Fruit fly (Drosophila melanogaster) whole organism, embryonic: ENCODE results near the gene CG14515.

Experiments used
- Atf6 ChIP-seq: fragments of 200-800 bp; sonication (Bioruptor generic); IDR thresholded peaks from 2 replicates; pipeline ENCODE4 v1.3.6; 2022; ENCODE audit warnings: missing biosample characterization, missing genetic modification characterization
- Blimp-1 ChIP-seq: fragments of 200-800 bp; sonication (Bioruptor generic); optimal IDR thresholded peaks from 3 replicates; lab custom pipeline; 2018; ENCODE audit warnings: missing biosample characterization, missing genetic modification characterization, mild to moderate bottlenecking, moderate library complexity, missing genetic modification reagents
- CG10959 ChIP-seq: fragments of 200-800 bp; sonication (Bioruptor generic); IDR thresholded peaks from 2 replicates; pipeline ENCODE4 v1.3.6; 2022; ENCODE audit warnings: missing biosample characterization, missing genetic modification characterization
- CG11247 ChIP-seq: fragments of 200-800 bp; sonication (Bioruptor generic); IDR thresholded peaks from 2 replicates; pipeline ENCODE4 v1.3.6; 2022; ENCODE audit warnings: missing biosample characterization, missing genetic modification characterization
- CG11560 ChIP-seq: fragments of 200-800 bp; sonication (Bioruptor generic); IDR thresholded peaks from 3 replicates; pipeline ENCODE4 v1.3.6; 2022; ENCODE audit warnings: missing biosample characterization, missing genetic modification characterization
- CG12236 ChIP-seq: fragments of 200-800 bp; sonication (Bioruptor generic); optimal IDR thresholded peaks from 2 replicates; lab custom pipeline; 2016; ENCODE audit warnings: missing biosample characterization, missing genetic modification characterization
- CG1233 ChIP-seq: fragments of 200-800 bp; sonication (Bioruptor generic); optimal IDR thresholded peaks from 4 replicates; lab custom pipeline; 2018; ENCODE audit warnings: missing biosample characterization, mild to moderate bottlenecking, missing genetic modification characterization
- CG12659 ChIP-seq: fragments of 200-800 bp; sonication (Bioruptor generic); optimal IDR thresholded peaks from 3 replicates; lab custom pipeline; 2017; ENCODE audit warnings: mild to moderate bottlenecking, missing biosample characterization, missing genetic modification reagents, missing genetic modification characterization
- CG14710 ChIP-seq: fragments of 200-800 bp; sonication (Bioruptor generic); optimal IDR thresholded peaks from 3 replicates; lab custom pipeline; 2019; ENCODE audit warnings: missing biosample characterization, mild to moderate bottlenecking, missing genetic modification characterization, moderate library complexity
- CG15514 ChIP-seq: fragments of 200-800 bp; sonication (Bioruptor generic); optimal IDR thresholded peaks from 3 replicates; lab custom pipeline; 2017; ENCODE audit warnings: missing biosample characterization, missing genetic modification characterization, mild to moderate bottlenecking, moderate library complexity, missing genetic modification reagents
- CG16813 ChIP-seq: fragments of 200-800 bp; sonication (Bioruptor generic); IDR thresholded peaks from 3 replicates; pipeline ENCODE4 v1.3.6; 2022; ENCODE audit warnings: missing biosample characterization, missing genetic modification characterization; ENCODE audit not compliant: partially characterized antibody
- CG17186 ChIP-seq: fragments of 200-800 bp; sonication (Bioruptor generic); optimal IDR thresholded peaks from 3 replicates; lab custom pipeline; 2017; ENCODE audit warnings: missing biosample characterization, missing genetic modification reagents, missing genetic modification characterization
- CG17802 ChIP-seq: fragments of 200-800 bp; sonication (Bioruptor generic); optimal IDR thresholded peaks from 2 replicates; lab custom pipeline; 2018; ENCODE audit warnings: missing biosample characterization, mild to moderate bottlenecking, missing genetic modification characterization, moderate library complexity
- CG2116 ChIP-seq: fragments of 200-800 bp; sonication (Bioruptor generic); optimal IDR thresholded peaks from 3 replicates; lab custom pipeline; 2018; ENCODE audit warnings: missing biosample characterization, mild to moderate bottlenecking, missing genetic modification characterization
- CG33213 ChIP-seq: fragments of 200-800 bp; sonication (Bioruptor generic); optimal IDR thresholded peaks from 3 replicates; lab custom pipeline; 2016; ENCODE audit warnings: missing biosample characterization, missing genetic modification characterization
- CG6791 ChIP-seq: fragments of 200-800 bp; sonication (Bioruptor generic); IDR thresholded peaks from 3 replicates; pipeline ENCODE4 v1.3.6; 2022; ENCODE audit warnings: missing biosample characterization, missing genetic modification characterization; ENCODE audit not compliant: partially characterized antibody
- CG7556 ChIP-seq: fragments of 200-800 bp; sonication (Bioruptor generic); optimal IDR thresholded peaks from 2 replicates; lab custom pipeline; 2017; ENCODE audit warnings: missing biosample characterization, mild to moderate bottlenecking, missing genetic modification characterization
- CG7928 ChIP-seq: fragments of 200-800 bp; sonication (Bioruptor generic); optimal IDR thresholded peaks from 2 replicates; lab custom pipeline; 2017; ENCODE audit warnings: missing biosample characterization, mild to moderate bottlenecking, missing genetic modification characterization
- CG8388 ChIP-seq: fragments of 200-800 bp; sonication (Bioruptor generic); optimal IDR thresholded peaks from 2 replicates; lab custom pipeline; 2019; ENCODE audit warnings: missing biosample characterization, mild to moderate bottlenecking, missing genetic modification characterization, moderate library complexity
- CG8924 ChIP-seq: fragments of 200-800 bp; optimal IDR thresholded peaks from 3 replicates; lab custom pipeline; 2019; ENCODE audit warnings: missing biosample characterization, mild to moderate bottlenecking, missing genetic modification characterization, moderate library complexity
- CG9876 ChIP-seq: fragments of 200-800 bp; sonication (Bioruptor generic); optimal IDR thresholded peaks from 2 replicates; lab custom pipeline; 2016; ENCODE audit warnings: missing biosample characterization, missing genetic modification characterization
- E2f2 ChIP-seq: fragments of 200-800 bp; sonication (Bioruptor generic); IDR thresholded peaks from 2 replicates; pipeline ENCODE4 v1.3.6; 2022; ENCODE audit warnings: missing biosample characterization, missing genetic modification characterization
- Fer2 ChIP-seq: fragments of 200-800 bp; sonication (Bioruptor generic); optimal IDR thresholded peaks from 2 replicates; lab custom pipeline; 2018; ENCODE audit warnings: missing biosample characterization, mild to moderate bottlenecking, missing genetic modification characterization, moderate library complexity
- HHEX ChIP-seq: fragments of 200-800 bp; sonication (Bioruptor generic); optimal IDR thresholded peaks from 3 replicates; lab custom pipeline; 2017; ENCODE audit warnings: missing biosample characterization, mild to moderate bottlenecking, missing genetic modification characterization, missing genetic modification reagents
- MBD-R2 ChIP-seq: fragments of 200-800 bp; sonication (Bioruptor generic); IDR thresholded peaks from 2 replicates; pipeline ENCODE4 v1.3.6; 2022; ENCODE audit warnings: missing biosample characterization, missing genetic modification characterization
- Med ChIP-seq: fragments of 200-800 bp; sonication (Bioruptor generic); peaks from one replicate; lab custom pipeline; 2016; ENCODE audit warnings: missing biosample characterization, missing genetic modification characterization, mild to moderate bottlenecking, inconsistent platforms, moderate library complexity
- Oaz ChIP-seq: fragments of 200-800 bp; sonication (Bioruptor generic); IDR thresholded peaks from 2 replicates; pipeline ENCODE4 v1.3.6; 2022; ENCODE audit warnings: missing biosample characterization, missing genetic modification characterization
- Scr ChIP-seq: fragments of 200-800 bp; sonication (Bioruptor generic); IDR thresholded peaks from 2 replicates; pipeline ENCODE4 v1.3.6; 2022; ENCODE audit warnings: missing biosample characterization, missing genetic modification characterization; ENCODE audit not compliant: partially characterized antibody
- YL-1 ChIP-seq: fragments of 200-800 bp; sonication (Bioruptor generic); optimal IDR thresholded peaks from 3 replicates; lab custom pipeline; 2017; ENCODE audit warnings: missing biosample characterization, mild to moderate bottlenecking, missing genetic modification characterization
- amos ChIP-seq: fragments of 200-800 bp; sonication (Bioruptor generic); IDR thresholded peaks from 2 replicates; pipeline ENCODE4 v1.3.6; 2022; ENCODE audit warnings: missing biosample characterization, missing genetic modification characterization; ENCODE audit not compliant: partially characterized antibody
- cg ChIP-seq: fragments of 200-800 bp; sonication (Bioruptor generic); optimal IDR thresholded peaks from 3 replicates; lab custom pipeline; 2019; ENCODE audit warnings: missing biosample characterization, mild to moderate bottlenecking, missing genetic modification characterization, moderate library complexity
- chinmo ChIP-seq: fragments of 200-800 bp; sonication (Bioruptor generic); IDR thresholded peaks from 4 replicates; pipeline ENCODE4 v1.3.6; 2022; ENCODE audit warnings: missing biosample characterization, missing genetic modification characterization; ENCODE audit not compliant: partially characterized antibody
- dan ChIP-seq: fragments of 200-800 bp; sonication (Bioruptor generic); IDR thresholded peaks from 2 replicates; pipeline ENCODE4 v1.3.6; 2022; ENCODE audit warnings: missing biosample characterization, missing genetic modification characterization
- gt ChIP-seq: fragments of 200-800 bp; sonication (Bioruptor generic); IDR thresholded peaks from 2 replicates; pipeline ENCODE4 v1.3.6; 2022; ENCODE audit warnings: missing biosample characterization, missing genetic modification characterization
- hb ChIP-seq: fragments of 200-800 bp; sonication (Bioruptor generic); IDR thresholded peaks from 3 replicates; pipeline ENCODE4 v1.3.6; 2022; ENCODE audit warnings: missing biosample characterization, missing genetic modification characterization; ENCODE audit not compliant: partially characterized antibody
- jumu ChIP-seq: fragments of 200-800 bp; sonication (Bioruptor generic); optimal IDR thresholded peaks from 3 replicates; lab custom pipeline; 2016; ENCODE audit warnings: missing biosample characterization, missing genetic modification characterization
- knrl ChIP-seq: fragments of 200-800 bp; sonication (Bioruptor generic); IDR thresholded peaks from 3 replicates; pipeline ENCODE4 v1.3.6; 2022; ENCODE audit warnings: missing biosample characterization, missing genetic modification characterization; ENCODE audit not compliant: partially characterized antibody
- luna ChIP-seq: fragments of 200-800 bp; sonication (Bioruptor generic); optimal IDR thresholded peaks from 2 replicates; lab custom pipeline; 2016; ENCODE audit warnings: missing biosample characterization, missing genetic modification characterization
- mirr ChIP-seq: fragments of 200-800 bp; sonication (Bioruptor generic); optimal IDR thresholded peaks from 3 replicates; lab custom pipeline; 2018; ENCODE audit warnings: missing biosample characterization, mild to moderate bottlenecking, missing genetic modification characterization
- nau ChIP-seq: fragments of 200-800 bp; sonication (Bioruptor generic); optimal IDR thresholded peaks from 3 replicates; lab custom pipeline; 2017; ENCODE audit warnings: missing biosample characterization, mild to moderate bottlenecking, missing genetic modification characterization, missing genetic modification reagents
- pb ChIP-seq: fragments of 200-800 bp; sonication (Bioruptor generic); optimal IDR thresholded peaks from 3 replicates; lab custom pipeline; 2016; ENCODE audit warnings: missing biosample characterization, missing genetic modification characterization
- repo ChIP-seq: fragments of 200-800 bp; sonication (Bioruptor generic); optimal IDR thresholded peaks from 2 replicates; lab custom pipeline; 2016; ENCODE audit warnings: missing biosample characterization, missing genetic modification characterization
- row ChIP-seq: fragments of 200-800 bp; sonication (Bioruptor generic); IDR thresholded peaks from 3 replicates; pipeline ENCODE4 v1.3.6; 2022; ENCODE audit warnings: missing biosample characterization, missing genetic modification characterization
- run ChIP-seq: fragments of 200-800 bp; sonication (Bioruptor generic); optimal IDR thresholded peaks from 3 replicates; lab custom pipeline; 2018; ENCODE audit warnings: missing biosample characterization, mild to moderate bottlenecking, missing genetic modification characterization
- sim ChIP-seq: fragments of 200-800 bp; sonication (Bioruptor generic); IDR thresholded peaks from 2 replicates; pipeline ENCODE4 v1.3.6; 2022; ENCODE audit warnings: missing biosample characterization, missing genetic modification characterization
- sna ChIP-seq: fragments of 200-800 bp; sonication (Bioruptor generic); IDR thresholded peaks from 2 replicates; pipeline ENCODE4 v1.3.6; 2022; ENCODE audit warnings: missing biosample characterization, missing genetic modification characterization; ENCODE audit not compliant: partially characterized antibody
- trh ChIP-seq: fragments of 200-800 bp; sonication (Bioruptor generic); optimal IDR thresholded peaks from 2 replicates; lab custom pipeline; 2016; ENCODE audit warnings: missing biosample characterization, missing genetic modification characterization
- wek ChIP-seq: fragments of 200-800 bp; sonication (Bioruptor generic); optimal IDR thresholded peaks from 3 replicates; lab custom pipeline; 2018; ENCODE audit warnings: missing biosample characterization, mild to moderate bottlenecking, missing genetic modification characterization, moderate library complexity
- zen ChIP-seq: fragments of 200-800 bp; sonication (Bioruptor generic); optimal IDR thresholded peaks from 3 replicates; lab custom pipeline; 2018; ENCODE audit warnings: missing biosample characterization, mild to moderate bottlenecking, missing genetic modification characterization, moderate library complexity

The CG14515 gene

DNA sequence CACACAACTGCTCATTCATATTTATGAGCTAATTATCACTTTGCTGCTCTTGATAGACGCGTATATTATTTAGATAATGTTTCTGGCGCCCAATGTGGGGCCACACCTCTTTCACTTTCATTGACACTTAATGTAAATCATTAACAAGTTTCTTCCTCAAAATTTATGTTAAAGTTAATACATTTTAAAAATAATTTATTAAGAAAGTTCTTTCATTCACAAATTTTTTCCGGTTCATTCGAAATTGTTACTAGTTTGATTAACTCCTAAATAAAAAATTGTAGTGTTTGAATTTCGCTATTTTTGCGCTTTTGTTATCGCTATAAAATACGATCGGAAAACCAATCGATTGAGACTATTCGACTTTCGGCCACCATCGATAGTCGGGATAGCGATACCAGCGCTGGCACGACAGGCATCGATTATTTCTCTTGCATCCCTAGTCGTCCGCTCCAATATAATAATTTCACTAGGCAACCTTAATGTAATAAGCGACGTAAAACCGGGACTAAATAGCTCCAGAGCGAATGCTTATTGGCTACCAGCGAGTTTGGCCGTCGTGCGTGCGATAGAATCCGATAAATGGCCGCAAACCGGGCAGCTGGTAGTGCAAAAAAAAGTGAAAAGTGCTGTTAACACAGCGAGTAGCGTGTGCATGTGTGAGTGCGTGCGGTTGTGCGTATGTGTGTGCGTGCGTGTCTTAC is 31.5 kb downstream of the CG14515 start, which contains the start of gene Usp1 (continued):
- TF ChIP-seq CG9876: no peak
- TF ChIP-seq Med: peak; percentile 83
- peak; percentile 94 for TF ChIP-seq E2f2
- TF ChIP-seq CG17186 (GFP tag; lab: Kevin White, UChicago): peak; percentile 75
- TF ChIP-seq nau (GFP tag; lab: Kevin White, UChicago): no peak
- TF ChIP-seq dan (GFP tag; lab: Robert Waterston, UW): no peak
- TF ChIP-seq repo (GFP tag; lab: Kevin White, UChicago): no peak
- TF ChIP-seq CG12659 (GFP tag; lab: Kevin White, UChicago): peak; percentile 66
- TF ChIP-seq luna (GFP tag; lab: Kevin White, UChicago): no peak
- TF ChIP-seq knrl (GFP tag; lab: Robert Waterston, UW): peak; percentile 94
- peak; percentile 27 for TF ChIP-seq CG8924
- TF ChIP-seq CG11247 (GFP tag; lab: Robert Waterston, UW): no peak
- peak; percentile 93 for TF ChIP-seq Scr
- no peak for TF ChIP-seq CG7556 (GFP tag; lab: Kevin White, UChicago)
- TF ChIP-seq wek (GFP tag; lab: Kevin White, UChicago): no peak
- TF ChIP-seq hb (GFP tag; lab: Robert Waterston, UW): peak; percentile 98
- TF ChIP-seq Fer2: no peak
- no peak for TF ChIP-seq CG12236 (GFP tag; lab: Kevin White, UChicago)
- no peak for TF ChIP-seq Oaz (GFP tag; lab: Robert Waterston, UW)
- TF ChIP-seq sna (GFP tag; lab: Robert Waterston, UW): peak; percentile 90
- TF ChIP-seq CG6791 (GFP tag; lab: Robert Waterston, UW): peak; percentile 99
- TF ChIP-seq CG7928 (GFP tag; lab: Kevin White, UChicago): peak; percentile 85
- TF ChIP-seq mirr (GFP tag; lab: Kevin White, UChicago): peak; percentile 18
- no peak for TF ChIP-seq CG8388 (GFP tag; lab: Kevin White, UChicago)
- peak; percentile 83 for TF ChIP-seq YL-1
- no peak for TF ChIP-seq CG17802
- peak; percentile 76 for TF ChIP-seq Blimp-1 (GFP tag; lab: Kevin White, UChicago)
- TF ChIP-seq gt (GFP tag; lab: Robert Waterston, UW): no peak
- no peak for TF ChIP-seq run (tag; lab: Kevin White, UChicago)
- TF ChIP-seq CG33213 (GFP tag; lab: Kevin White, UChicago): peak; percentile 37
- peak; percentile 97 for TF ChIP-seq CG16813 (GFP tag; lab: Robert Waterston, UW)
- peak; percentile 91; the same call in 2 of the 4 replicates for TF ChIP-seq chinmo
- no peak for TF ChIP-seq pb (GFP tag; lab: Kevin White, UChicago)
- peak; percentile 96 for TF ChIP-seq cg (GFP tag; lab: Kevin White, UChicago)
- peak; percentile 100 for TF ChIP-seq CG11560 (tag; lab: Robert Waterston, UW)
- no peak for TF ChIP-seq sim (GFP tag; lab: Robert Waterston, UW)
- peak; percentile 50 for TF ChIP-seq CG14710 (tag; lab: Kevin White, UChicago)
- no peak for TF ChIP-seq CG1233 (GFP tag; lab: Kevin White, UChicago)
- peak; percentile 14; the same call in 1 of the 3 replicates for TF ChIP-seq row (GFP tag; lab: Robert Waterston, UW)
- TF ChIP-seq jumu: peak; percentile 14
- no peak for TF ChIP-seq trh (GFP tag; lab: Kevin White, UChicago)
- peak; percentile 47 for TF ChIP-seq zen
- TF ChIP-seq HHEX (GFP tag; lab: Kevin White, UChicago): no peak
- TF ChIP-seq MBD-R2: peak; percentile 53
- peak; percentile 96 for TF ChIP-seq amos (GFP tag; lab: Robert Waterston, UW)
- no peak for TF ChIP-seq CG10959
- peak; percentile 60 for TF ChIP-seq CG15514
- TF ChIP-seq CG2116: peak; percentile 97
- no peak for TF ChIP-seq Atf6 (GFP tag; lab: Robert Waterston, UW)
